Worm (Caenorhabditis elegans): Measurements from ENCODE around the gene ehbp-1.

DNA sequence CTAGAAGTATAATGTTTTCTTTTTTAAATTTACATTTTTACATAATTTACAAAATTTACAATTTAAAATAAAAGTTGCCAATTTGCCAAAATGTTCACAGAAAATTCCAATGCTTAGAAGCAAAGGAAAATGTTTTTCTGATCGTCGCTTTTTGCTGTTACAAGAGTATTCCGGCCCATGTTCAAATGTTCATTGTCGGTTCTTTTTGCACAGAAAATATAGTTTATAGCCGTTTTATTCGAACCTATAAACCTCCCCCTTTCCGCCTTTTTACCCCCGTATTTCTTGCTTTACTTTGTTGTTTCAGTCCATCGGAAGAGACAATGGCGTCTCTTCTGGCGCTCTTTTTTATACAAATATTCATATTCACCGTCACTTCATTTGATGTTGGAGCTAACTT is 15.8 kb upstream of the ehbp-1 start, which contains the start of gene tag-329:
- no peak for TF ChIP-seq W03F9.2 (tag; optimal IDR thresholded peaks at IDR 0.05)
- TF ChIP-seq him-1 (tag; optimal IDR thresholded peaks at IDR 0.05), result no peak
- TF ChIP-seq dao-5 (tag; optimal IDR thresholded peaks at IDR 0.05), result no peak

Measured in whole organism, L4/young adult.